Worm (Caenorhabditis elegans) whole organism, L1 larva: ENCODE measurements around the gene lect-2.

Source experiments
- C34B4.2 ChIP-seq: sonication (generic microtip); optimal IDR thresholded peaks from 2 replicates; lab custom pipeline; 2017; ENCODE audit warnings: mild to moderate bottlenecking, missing genetic modification characterization, missing compliant biosample characterization
- Y116A8C.19 ChIP-seq: sonication (generic microtip); optimal IDR thresholded peaks from 2 replicates; lab custom pipeline; 2016; ENCODE audit warnings: missing compliant biosample characterization, missing genetic modification characterization, borderline replicate concordance
- ceh-63 ChIP-seq: fragments of 200-800 bp; sonication (Bioruptor generic); optimal IDR thresholded peaks from 2 replicates; lab custom pipeline; 2018; ENCODE audit warnings: mild to moderate bottlenecking, missing genetic modification characterization, missing compliant biosample characterization
- ceh-88 ChIP-seq: fragments of 200-800 bp; sonication (Bioruptor generic); IDR thresholded peaks from 2 replicates; pipeline ENCODE4 v1.3.6; 2022; ENCODE audit warnings: missing genetic modification characterization, missing compliant biosample characterization
- efl-1 ChIP-seq, 4 experiments: fragments of 150-350 bp; optimal IDR thresholded peaks in 3 of 4; peaks in 1 of 4; 1 replicate in 1 of 4; 2 replicates in 3 of 4; lab custom pipeline; 2014; ENCODE audit warnings: missing biosample characterization in 2 of 4, missing genetic modification characterization in 2 of 4, missing genetic modification reagents in 2 of 4
- efl-3 ChIP-seq: fragments of 200-800 bp; sonication (Bioruptor generic); optimal IDR thresholded peaks from 2 replicates; lab custom pipeline; 2018; ENCODE audit warnings: mild to moderate bottlenecking, missing genetic modification characterization, missing compliant biosample characterization
- egl-13 ChIP-seq: sonication (generic microtip); optimal IDR thresholded peaks from 2 replicates; lab custom pipeline; 2016; ENCODE audit warnings: missing genotype, missing genetic modification reagents, missing genetic modification characterization, missing compliant biosample characterization
- elt-2 ChIP-seq: sonication (generic microtip); optimal IDR thresholded peaks from 2 replicates; lab custom pipeline; 2016; ENCODE audit warnings: missing genetic modification characterization, mild to moderate bottlenecking, inconsistent platforms, missing compliant biosample characterization, missing genetic modification reagents
- elt-3 ChIP-seq, 6 experiments: fragments of 150-350 bp in 1 of 6; sonication (generic microtip); optimal IDR thresholded peaks; 2 replicates each; lab custom pipeline; 2017 to 2018; ENCODE audit warnings: missing biosample characterization in 6 of 6, missing genetic modification characterization in 6 of 6, inconsistent platforms in 1 of 6
- hlh-17 ChIP-seq: fragments of 200-800 bp; sonication (Bioruptor generic); optimal IDR thresholded peaks from 2 replicates; lab custom pipeline; 2018; ENCODE audit warnings: missing genetic modification characterization, mild to moderate bottlenecking, missing compliant biosample characterization, moderate library complexity, borderline replicate concordance
- isw-1 ChIP-seq: fragments of 200-800 bp; sonication (Bioruptor generic); IDR thresholded peaks from 2 replicates; pipeline ENCODE4 v1.3.6; 2022; ENCODE audit warnings: missing genetic modification characterization, missing compliant biosample characterization
- jun-1 ChIP-seq: fragments of 150-350 bp; optimal IDR thresholded peaks from 2 replicates; lab custom pipeline; 2014; ENCODE audit warnings: missing biosample characterization, missing genetic modification reagents, missing genetic modification characterization
- lin-14 ChIP-seq: fragments of 200-800 bp; sonication (Bioruptor generic); optimal IDR thresholded peaks from 2 replicates; lab custom pipeline; 2018; ENCODE audit warnings: mild to moderate bottlenecking, missing genetic modification characterization, moderate library complexity, missing compliant biosample characterization
- lin-15B ChIP-seq: fragments of 150-350 bp; sonication (generic microtip); optimal IDR thresholded peaks from 3 replicates; lab custom pipeline; 2014; ENCODE audit warnings: missing biosample characterization, missing genetic modification characterization
- lin-35 ChIP-seq, 2 experiments: fragments of 150-350 bp; optimal IDR thresholded peaks; 2 replicates each; lab custom pipeline; 2014; ENCODE audit warnings: missing biosample characterization in 2 of 2, missing genetic modification characterization in 2 of 2, missing genetic modification reagents in 2 of 2
- lin-39 ChIP-seq: fragments of 150-350 bp; optimal IDR thresholded peaks from 2 replicates; lab custom pipeline; 2014; ENCODE audit warnings: missing biosample characterization, missing genetic modification reagents, missing genetic modification characterization
- lsy-2 ChIP-seq, 2 experiments: fragments of 150-350 bp; optimal IDR thresholded peaks; 2 replicates each; lab custom pipeline; 2014; ENCODE audit warnings: missing biosample characterization in 2 of 2, missing genetic modification characterization in 2 of 2
- nhr-12 ChIP-seq: sonication (generic microtip); optimal IDR thresholded peaks from 2 replicates; lab custom pipeline; 2017; ENCODE audit warnings: missing biosample characterization, missing genetic modification characterization
- nhr-19 ChIP-seq: fragments of 200-800 bp; sonication (Bioruptor generic); conservative IDR thresholded peaks from 2 replicates; pipeline ENCODE4 v1.3.6; 2022; ENCODE audit warnings: missing genetic modification characterization, missing compliant biosample characterization
- nhr-20 ChIP-seq: sonication (generic microtip); optimal IDR thresholded peaks from 2 replicates; lab custom pipeline; 2016; ENCODE audit warnings: mild to moderate bottlenecking, missing genetic modification characterization, missing compliant biosample characterization
- nhr-71 ChIP-seq: sonication (generic microtip); optimal IDR thresholded peaks from 2 replicates; lab custom pipeline; 2016; ENCODE audit warnings: mild to moderate bottlenecking, missing genetic modification characterization, moderate library complexity, missing compliant biosample characterization
- nhr-77 ChIP-seq: fragments of 150-350 bp; optimal IDR thresholded peaks from 2 replicates; lab custom pipeline; 2014; ENCODE audit warnings: missing biosample characterization, missing genetic modification characterization
- pag-3 ChIP-seq: sonication (generic microtip); optimal IDR thresholded peaks from 2 replicates; lab custom pipeline; 2017; ENCODE audit warnings: missing genetic modification characterization, mild to moderate bottlenecking, missing compliant biosample characterization, antibody characterized with exemption, borderline replicate concordance; ENCODE audit not compliant: insufficient read depth
- pqm-1 ChIP-seq: sonication (generic microtip); optimal IDR thresholded peaks from 3 replicates; lab custom pipeline; 2017; ENCODE audit warnings: missing biosample characterization, missing genetic modification characterization
- rnt-1 ChIP-seq: sonication (generic microtip); optimal IDR thresholded peaks from 2 replicates; lab custom pipeline; 2016; ENCODE audit warnings: mild to moderate bottlenecking, missing genetic modification characterization, moderate library complexity, missing compliant biosample characterization
- sox-4 ChIP-seq: sonication (generic microtip); optimal IDR thresholded peaks from 2 replicates; lab custom pipeline; 2016; ENCODE audit warnings: missing genetic modification characterization, missing compliant biosample characterization
- sptf-1 ChIP-seq: fragments of 150-350 bp; optimal IDR thresholded peaks from 2 replicates; lab custom pipeline; 2014; ENCODE audit warnings: missing biosample characterization, missing genetic modification characterization
- tlp-1 ChIP-seq: fragments of 150-350 bp; optimal IDR thresholded peaks from 2 replicates; lab custom pipeline; 2014; ENCODE audit warnings: missing biosample characterization, missing genetic modification characterization
- vab-15 ChIP-seq: sonication (generic microtip); optimal IDR thresholded peaks from 2 replicates; lab custom pipeline; 2017; ENCODE audit warnings: missing genotype, mild to moderate bottlenecking, missing genetic modification characterization, missing compliant biosample characterization

The lect-2 gene

ce11 chrII:5790313-5790773, at the start of gene lect-2:
lect-2 (plus strand) TSS chrII:5790723.
- TF ChIP-seq lsy-2 (tag; optimal IDR thresholded peaks at IDR 0.05; lab: Kevin White, UChicago): no peak
- TF ChIP-seq rnt-1 (tag; lab: Kevin White, UChicago): peak; percentile 36
- TF ChIP-seq ceh-63: no peak
- peak; percentile 89 for TF ChIP-seq pag-3
- TF ChIP-seq nhr-71 (tag; lab: Kevin White, UChicago): peak; percentile 0
- no peak for TF ChIP-seq efl-1 (optimal IDR thresholded peaks at IDR 0.05; lab: Kevin White, UChicago)
- TF ChIP-seq efl-1 (GFP tag; optimal IDR thresholded peaks at IDR 0.05 in 1 of 2; lab: Kevin White, UChicago): peak in 1 of 2 experiments; percentile 42
- peak; percentile 58 for TF ChIP-seq lin-14 (GFP tag; lab: Kevin White, UChicago)

ce11 chrII:5742767-5743166, 47.8 kb upstream of the lect-2 start:
- no peak for TF ChIP-seq nhr-77 (tag; lab: Kevin White, UChicago)
- TF ChIP-seq sptf-1 (tag; lab: Kevin White, UChicago): no peak
- TF ChIP-seq lin-35 (GFP tag; optimal IDR thresholded peaks at IDR 0.05; lab: Kevin White, UChicago): no peak
- no peak for TF ChIP-seq C34B4.2 (tag; lab: Kevin White, UChicago)
- TF ChIP-seq lin-39 (tag; lab: Kevin White, UChicago): no peak
- TF ChIP-seq sox-4: no peak
- TF ChIP-seq efl-3: no peak
- no peak for TF ChIP-seq ceh-88 (GFP tag; lab: Robert Waterston, UW)
- TF ChIP-seq elt-3 (tag; optimal IDR thresholded peaks at IDR 0.05; lab: Kevin White, UChicago): no peak
- TF ChIP-seq nhr-12 (tag; lab: Kevin White, UChicago): no peak
- TF ChIP-seq isw-1 (GFP tag; lab: Robert Waterston, UW): no peak
- no peak for TF ChIP-seq lin-15B
- TF ChIP-seq hlh-17: no peak
- TF ChIP-seq nhr-19 (GFP tag; lab: Robert Waterston, UW): no peak

DNA sequence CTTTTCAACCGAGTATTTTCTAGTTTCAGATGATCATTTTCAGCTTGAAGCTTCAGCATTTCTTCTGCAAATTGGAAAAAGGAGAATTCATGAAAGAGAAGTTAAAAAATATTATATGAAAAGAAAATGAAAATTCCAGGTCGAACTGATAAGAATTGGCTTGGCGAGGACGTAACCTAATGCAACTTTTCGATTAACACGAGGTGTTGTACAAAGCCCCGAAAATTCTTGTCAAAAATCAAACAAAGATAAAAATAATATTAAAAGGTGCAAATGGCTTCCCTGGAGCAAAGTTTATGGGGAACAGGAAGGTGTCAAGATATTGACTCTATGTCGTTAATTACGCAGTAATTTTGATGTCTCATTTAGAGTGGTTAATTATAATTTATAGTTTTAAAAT, 46.2 kb upstream of the lect-2 start:
- TF ChIP-seq vab-15 (tag; lab: Kevin White, UChicago) (no peak), hlh-17 (no peak), elt-2 (tag; lab: Kevin White, UChicago) (peak; percentile 91)

ce11 chrII:5745088-5745487, 45.4 kb upstream of the lect-2 start, which contains the start of gene F10C1.9:
F10C1.9 (minus strand) TSS chrII:5745284.
- TF ChIP-seq elt-2 (tag; lab: Kevin White, UChicago) (peak; percentile 0), hlh-17 (no peak)

ce11 chrII:5747312-5747711, 43.2 kb upstream of the lect-2 start:
- no peak for TF ChIP-seq elt-3 (tag; optimal IDR thresholded peaks at IDR 0.05; lab: Kevin White, UChicago)
- TF ChIP-seq pag-3: no peak
- TF ChIP-seq lin-35 (GFP tag; optimal IDR thresholded peaks at IDR 0.05; lab: Kevin White, UChicago): peak in 1 of 2 experiments; percentile 24
- peak; percentile 96 for TF ChIP-seq elt-2 (tag; lab: Kevin White, UChicago)
- TF ChIP-seq jun-1 (tag; lab: Kevin White, UChicago): peak; percentile 0
- no peak for TF ChIP-seq Y116A8C.19

DNA sequence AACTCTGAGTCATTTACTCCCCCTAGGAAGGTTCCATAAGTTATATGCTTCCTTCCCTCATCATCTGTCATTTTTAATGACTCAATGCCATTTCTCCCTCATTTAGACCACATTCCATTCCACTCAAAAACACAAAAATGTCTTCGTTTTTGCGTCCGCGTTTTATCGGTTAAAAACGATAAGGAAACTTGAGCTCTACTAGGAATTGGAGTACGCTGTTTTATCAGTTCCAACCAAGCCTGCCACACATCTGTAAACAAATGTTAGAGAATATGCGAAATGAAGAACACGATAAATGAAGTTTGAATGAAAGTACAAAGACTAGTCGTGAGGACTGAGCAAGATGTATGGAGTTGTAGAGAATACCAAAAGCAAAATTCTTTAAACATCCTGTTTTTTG, 42.1 kb upstream of the lect-2 start:
- TF ChIP-seq egl-13 (tag; lab: Kevin White, UChicago) (no peak), nhr-20 (peak; percentile 3), elt-3 (tag; optimal IDR thresholded peaks at IDR 0.05; lab: Kevin White, UChicago) (no peak), nhr-71 (tag; lab: Kevin White, UChicago) (peak; percentile 4), jun-1 (tag; lab: Kevin White, UChicago) (peak; percentile 47), lin-35 (GFP tag; optimal IDR thresholded peaks at IDR 0.05; lab: Kevin White, UChicago) (peak in 1 of 2 experiments; percentile 12), pqm-1 (tag; lab: Kevin White, UChicago) (peak; percentile 90), elt-2 (tag; lab: Kevin White, UChicago) (peak; percentile 99), lin-14 (GFP tag; lab: Kevin White, UChicago) (peak; percentile 24), tlp-1 (peak; percentile 65)
- TF ChIP-seq, all 84 proteins: peak for 8
